Worm (Caenorhabditis elegans) whole organism, L1 larva: ENCODE measurements around the gene K04H4.5.
A peak's percentile ranks its signal among the peaks of the same experiment; 100 is the strongest.

Source experiments
- C04F5.9 ChIP-seq: sonication (generic microtip); optimal IDR thresholded peaks from 2 replicates; lab custom pipeline; 2016; ENCODE audit warnings: missing genetic modification characterization, missing compliant biosample characterization
- C34B4.2 ChIP-seq: sonication (generic microtip); optimal IDR thresholded peaks from 2 replicates; lab custom pipeline; 2017; ENCODE audit warnings: mild to moderate bottlenecking, missing genetic modification characterization, missing compliant biosample characterization
- F16B12.6 ChIP-seq: fragments of 150-350 bp; optimal IDR thresholded peaks from 2 replicates; lab custom pipeline; 2014; ENCODE audit warnings: missing biosample characterization, missing genetic modification characterization
- alr-1 ChIP-seq: fragments of 200-800 bp; sonication (Bioruptor generic); optimal IDR thresholded peaks from 2 replicates; lab custom pipeline; 2018; ENCODE audit warnings: borderline replicate concordance, mild to moderate bottlenecking, missing genetic modification characterization, missing compliant biosample characterization
- ama-1 ChIP-seq: fragments of 150-350 bp; optimal IDR thresholded peaks from 2 replicates; lab custom pipeline; 2014
- blmp-1 ChIP-seq: fragments of 150-350 bp; optimal IDR thresholded peaks from 2 replicates; lab custom pipeline; 2014; ENCODE audit warnings: missing biosample characterization, missing genetic modification characterization
- ceh-82 ChIP-seq, 3 experiments: fragments of 150-350 bp in 1 of 3; sonication (generic microtip) in 2 of 3; optimal IDR thresholded peaks; 2 replicates each; lab custom pipeline; 2014 to 2017; ENCODE audit warnings: missing biosample characterization in 3 of 3, missing genetic modification characterization in 3 of 3
- ceh-90 ChIP-seq: sonication (generic microtip); optimal IDR thresholded peaks from 2 replicates; lab custom pipeline; 2016; ENCODE audit warnings: missing genetic modification characterization, missing compliant biosample characterization
- dpl-1 ChIP-seq, 3 experiments: fragments of 150-350 bp in 2 of 3; sonication (generic microtip) in 1 of 3; optimal IDR thresholded peaks; 2 replicates each; lab custom pipeline; 2014 to 2017; ENCODE audit warnings: missing biosample characterization in 3 of 3, missing genetic modification characterization in 3 of 3, missing genetic modification reagents in 3 of 3
- efl-1 ChIP-seq, 4 experiments: fragments of 150-350 bp; optimal IDR thresholded peaks in 3 of 4; peaks in 1 of 4; 1 replicate in 1 of 4; 2 replicates in 3 of 4; lab custom pipeline; 2014; ENCODE audit warnings: missing biosample characterization in 2 of 4, missing genetic modification characterization in 2 of 4, missing genetic modification reagents in 2 of 4
- efl-3 ChIP-seq: fragments of 200-800 bp; sonication (Bioruptor generic); optimal IDR thresholded peaks from 2 replicates; lab custom pipeline; 2018; ENCODE audit warnings: mild to moderate bottlenecking, missing genetic modification characterization, missing compliant biosample characterization
- egl-13 ChIP-seq: sonication (generic microtip); optimal IDR thresholded peaks from 2 replicates; lab custom pipeline; 2016; ENCODE audit warnings: missing genotype, missing genetic modification reagents, missing genetic modification characterization, missing compliant biosample characterization
- egl-27 ChIP-seq, 2 experiments: fragments of 150-350 bp in 1 of 2; sonication (generic microtip); optimal IDR thresholded peaks; 3 replicates each; lab custom pipeline; 2017 to 2018; ENCODE audit warnings: missing biosample characterization in 2 of 2, missing genetic modification characterization in 2 of 2, missing genetic modification reagents in 2 of 2
- elt-2 ChIP-seq: sonication (generic microtip); optimal IDR thresholded peaks from 2 replicates; lab custom pipeline; 2016; ENCODE audit warnings: missing genetic modification characterization, mild to moderate bottlenecking, inconsistent platforms, missing compliant biosample characterization, missing genetic modification reagents
- grh-1 ChIP-seq: fragments of 200-800 bp; sonication (Bioruptor generic); IDR thresholded peaks from 2 replicates; pipeline ENCODE4 v1.3.6; 2022; ENCODE audit warnings: missing genetic modification reagents, missing genetic modification characterization, missing compliant biosample characterization
- irx-1 ChIP-seq: sonication (generic microtip); optimal IDR thresholded peaks from 2 replicates; lab custom pipeline; 2016; ENCODE audit warnings: missing genetic modification characterization, missing compliant biosample characterization
- lin-15B ChIP-seq: fragments of 150-350 bp; sonication (generic microtip); optimal IDR thresholded peaks from 3 replicates; lab custom pipeline; 2014; ENCODE audit warnings: missing biosample characterization, missing genetic modification characterization
- lin-39 ChIP-seq: fragments of 150-350 bp; optimal IDR thresholded peaks from 2 replicates; lab custom pipeline; 2014; ENCODE audit warnings: missing biosample characterization, missing genetic modification reagents, missing genetic modification characterization
- mdl-1 ChIP-seq, 2 experiments: fragments of 150-350 bp; optimal IDR thresholded peaks; 2 replicates each; lab custom pipeline; 2014 to 2017; ENCODE audit warnings: missing biosample characterization in 2 of 2, missing genetic modification characterization in 2 of 2, inconsistent platforms in 1 of 2
- mef-2 ChIP-seq: fragments of 150-350 bp; optimal IDR thresholded peaks from 2 replicates; lab custom pipeline; 2014; ENCODE audit warnings: missing biosample characterization, missing genetic modification characterization
- mep-1 ChIP-seq: fragments of 150-350 bp; optimal IDR thresholded peaks from 2 replicates; lab custom pipeline; 2014; ENCODE audit warnings: missing biosample characterization, missing genetic modification characterization
- nhr-12 ChIP-seq: sonication (generic microtip); optimal IDR thresholded peaks from 2 replicates; lab custom pipeline; 2017; ENCODE audit warnings: missing biosample characterization, missing genetic modification characterization
- nhr-237 ChIP-seq: fragments of 150-350 bp; optimal IDR thresholded peaks from 2 replicates; lab custom pipeline; 2014; ENCODE audit warnings: missing biosample characterization, missing genetic modification characterization
- nhr-28 ChIP-seq: fragments of 150-350 bp; optimal IDR thresholded peaks from 2 replicates; lab custom pipeline; 2014; ENCODE audit warnings: missing biosample characterization, missing genetic modification characterization
- nhr-47 ChIP-seq: sonication (generic microtip); optimal IDR thresholded peaks from 2 replicates; lab custom pipeline; 2016; ENCODE audit warnings: mild to moderate bottlenecking, missing genetic modification characterization, moderate library complexity, missing compliant biosample characterization
- nhr-71 ChIP-seq: sonication (generic microtip); optimal IDR thresholded peaks from 2 replicates; lab custom pipeline; 2016; ENCODE audit warnings: mild to moderate bottlenecking, missing genetic modification characterization, moderate library complexity, missing compliant biosample characterization
- nhr-76 ChIP-seq: sonication (generic microtip); optimal IDR thresholded peaks from 2 replicates; lab custom pipeline; 2017; ENCODE audit warnings: missing biosample characterization, missing genetic modification characterization
- nhr-77 ChIP-seq: fragments of 150-350 bp; optimal IDR thresholded peaks from 2 replicates; lab custom pipeline; 2014; ENCODE audit warnings: missing biosample characterization, missing genetic modification characterization
- nhr-84 ChIP-seq: sonication (generic microtip); optimal IDR thresholded peaks from 2 replicates; lab custom pipeline; 2017; ENCODE audit warnings: missing biosample characterization, missing genetic modification characterization
- rnt-1 ChIP-seq: sonication (generic microtip); optimal IDR thresholded peaks from 2 replicates; lab custom pipeline; 2016; ENCODE audit warnings: mild to moderate bottlenecking, missing genetic modification characterization, moderate library complexity, missing compliant biosample characterization
- skn-1 ChIP-seq: fragments of 150-350 bp; optimal IDR thresholded peaks from 2 replicates; lab custom pipeline; 2014; ENCODE audit warnings: missing biosample characterization, missing genetic modification characterization
- sox-4 ChIP-seq: sonication (generic microtip); optimal IDR thresholded peaks from 2 replicates; lab custom pipeline; 2016; ENCODE audit warnings: missing genetic modification characterization, missing compliant biosample characterization
- sptf-1 ChIP-seq: fragments of 150-350 bp; optimal IDR thresholded peaks from 2 replicates; lab custom pipeline; 2014; ENCODE audit warnings: missing biosample characterization, missing genetic modification characterization
- sup-37 ChIP-seq: fragments of 200-800 bp; sonication (Bioruptor generic); optimal IDR thresholded peaks from 2 replicates; lab custom pipeline; 2018; ENCODE audit warnings: mild to moderate bottlenecking, missing genetic modification characterization, missing compliant biosample characterization

Gene K04H4.5

DNA sequence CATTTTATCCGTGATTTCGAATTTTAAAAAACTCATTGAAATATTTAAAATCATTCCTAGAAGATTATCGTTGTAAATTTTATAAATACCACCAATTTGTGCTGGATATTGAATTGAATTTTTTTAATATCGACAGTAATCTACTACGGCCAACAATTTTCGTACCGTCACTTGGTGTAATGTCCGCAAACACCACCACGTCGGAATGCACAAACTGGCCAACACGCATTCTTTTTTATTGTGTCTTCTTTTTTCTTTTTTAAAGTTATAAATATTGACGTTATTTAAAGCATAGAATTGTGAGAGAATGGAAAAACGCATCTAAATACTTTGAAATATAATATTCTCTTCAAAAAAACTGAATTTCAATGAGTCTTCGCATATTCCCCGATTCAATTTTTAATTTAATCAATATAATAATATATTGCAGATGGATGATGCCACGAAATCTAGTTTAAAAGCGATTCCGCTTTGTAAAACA, 28.0 kb upstream of the K04H4.5 start, which contains the start of gene ufc-1 (continued):
- TF ChIP-seq dpl-1 (GFP tag; optimal IDR thresholded peaks at IDR 0.05; lab: Kevin White, UChicago) (peak in 2 of 3 experiments; percentile 41 to 43), rnt-1 (tag; lab: Kevin White, UChicago) (peak; percentile 26), F16B12.6 (tag; lab: Kevin White, UChicago) (peak; percentile 86)

DNA sequence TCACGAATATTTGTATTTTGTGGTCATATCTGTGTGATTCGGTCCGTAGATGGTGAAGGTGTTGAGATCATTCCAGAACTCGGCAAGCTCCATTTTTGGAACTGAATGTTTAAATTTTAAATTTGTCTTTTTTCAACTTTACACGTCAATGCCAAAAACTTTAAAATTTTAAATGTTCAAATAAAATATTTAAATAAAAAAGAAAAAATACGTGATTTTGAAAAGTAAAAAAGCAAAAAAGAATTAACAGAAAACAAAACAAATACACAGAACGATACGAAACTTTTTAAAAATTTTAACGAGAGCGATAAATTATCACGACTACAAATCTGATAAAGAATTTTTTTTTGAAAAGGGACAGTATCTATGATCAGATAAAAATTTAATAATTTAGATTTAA, 25.0 kb upstream of the K04H4.5 start, which contains the start of gene elo-4:
elo-4 (minus strand) TSS at position 101 of the 400 bp plus-strand sequence.
- TF ChIP-seq sup-37 (GFP tag; lab: Kevin White, UChicago) = no peak
- no peak for TF ChIP-seq blmp-1 (tag; lab: Kevin White, UChicago)
- no peak for TF ChIP-seq grh-1 (GFP tag; lab: Robert Waterston, UW)
- TF ChIP-seq mdl-1 (tag; optimal IDR thresholded peaks at IDR 0.05; lab: Kevin White, UChicago) = no peak
- TF ChIP-seq sox-4 = no peak
- no peak for TF ChIP-seq irx-1 (tag; lab: Kevin White, UChicago)
- no peak for TF ChIP-seq nhr-12 (tag; lab: Kevin White, UChicago)
- no peak for TF ChIP-seq C04F5.9
- no peak for TF ChIP-seq mef-2 (tag; lab: Kevin White, UChicago)
- no peak for TF ChIP-seq nhr-47 (tag; lab: Kevin White, UChicago)
- TF ChIP-seq egl-13 (tag; lab: Kevin White, UChicago) = no peak
- TF ChIP-seq dpl-1 (GFP tag; optimal IDR thresholded peaks at IDR 0.05; lab: Kevin White, UChicago) = no peak

DNA sequence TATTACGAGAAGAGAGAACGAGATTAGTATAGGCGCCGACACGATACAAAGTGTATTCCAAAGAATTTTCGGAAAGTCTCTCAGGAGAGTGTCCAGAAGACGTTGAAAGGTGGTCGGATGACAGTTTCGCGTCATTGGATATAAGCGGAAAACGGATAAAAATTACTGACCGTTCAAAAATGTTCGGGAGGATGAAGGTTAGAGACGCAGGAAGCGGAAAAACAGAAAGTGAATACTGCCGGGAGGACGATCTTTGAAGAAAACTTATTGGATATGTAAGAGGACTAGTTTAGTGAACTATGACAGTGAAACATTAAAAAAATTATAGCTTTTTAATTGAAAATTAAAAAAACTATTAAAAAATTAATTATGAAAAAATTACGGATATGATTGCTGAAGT, 24.1 kb upstream of the K04H4.5 start:
- TF ChIP-seq ama-1 (lab: Kevin White, UChicago) = no peak
- peak; percentile 95 for TF ChIP-seq blmp-1 (tag; lab: Kevin White, UChicago)
- TF ChIP-seq, all 84 proteins: peak for 1

DNA sequence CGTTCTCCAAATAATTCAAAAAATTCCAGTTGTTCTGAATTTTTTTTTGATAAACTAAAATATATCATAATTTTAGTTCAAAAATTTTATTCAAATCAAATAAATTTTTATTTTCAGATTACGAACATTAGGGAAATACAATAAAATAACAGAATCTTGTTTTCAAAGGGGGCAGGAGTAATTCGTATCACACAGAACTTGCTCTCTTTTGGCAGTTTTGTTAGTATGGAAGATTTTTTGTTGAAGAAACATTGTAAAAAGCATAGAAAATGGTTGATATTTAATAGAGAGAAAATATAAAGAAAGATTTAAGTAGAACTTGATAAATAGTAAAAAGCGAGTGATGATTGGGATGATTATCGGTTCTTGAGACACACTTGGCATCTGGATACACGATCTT, 22.4 kb upstream of the K04H4.5 start:
- TF ChIP-seq sptf-1 (tag; lab: Kevin White, UChicago) = no peak
- no peak for TF ChIP-seq C34B4.2 (tag; lab: Kevin White, UChicago)
- TF ChIP-seq alr-1 (tag; lab: Kevin White, UChicago) = no peak
- TF ChIP-seq, all 84 proteins: peak for 0

DNA sequence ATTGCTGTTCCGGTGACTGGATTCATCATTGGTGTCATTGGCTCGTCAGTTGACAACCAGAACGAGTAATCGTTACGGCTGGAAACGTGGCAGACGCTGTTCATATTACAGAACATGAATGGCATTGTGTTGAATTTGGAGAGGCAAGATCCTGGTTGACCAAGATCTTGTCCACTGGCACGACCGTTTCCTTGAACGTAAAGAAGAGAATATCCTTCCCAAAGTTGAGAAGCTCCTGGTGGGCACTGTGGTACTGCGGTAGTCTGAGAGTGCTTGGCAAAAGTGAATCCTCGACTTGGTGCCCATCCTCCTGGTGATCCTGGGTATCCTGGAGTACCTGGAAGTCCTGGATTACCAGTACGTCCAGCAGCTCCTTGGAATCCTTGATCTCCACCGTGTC, 21.2 kb upstream of the K04H4.5 start:
- TF ChIP-seq efl-1 (optimal IDR thresholded peaks at IDR 0.05; lab: Kevin White, UChicago) = no peak
- TF ChIP-seq efl-1 (GFP tag; optimal IDR thresholded peaks at IDR 0.05 in 1 of 2; lab: Kevin White, UChicago) = peak in 1 of 2 experiments; percentile 85
- TF ChIP-seq nhr-237 (tag; lab: Kevin White, UChicago) = no peak
- TF ChIP-seq ceh-90 (tag; lab: Kevin White, UChicago) = no peak
- no peak for TF ChIP-seq sup-37 (GFP tag; lab: Kevin White, UChicago)
- TF ChIP-seq nhr-71 (tag; lab: Kevin White, UChicago) = no peak
- no peak for TF ChIP-seq ceh-82 (tag; optimal IDR thresholded peaks at IDR 0.05; lab: Kevin White, UChicago)
- no peak for TF ChIP-seq nhr-84

DNA sequence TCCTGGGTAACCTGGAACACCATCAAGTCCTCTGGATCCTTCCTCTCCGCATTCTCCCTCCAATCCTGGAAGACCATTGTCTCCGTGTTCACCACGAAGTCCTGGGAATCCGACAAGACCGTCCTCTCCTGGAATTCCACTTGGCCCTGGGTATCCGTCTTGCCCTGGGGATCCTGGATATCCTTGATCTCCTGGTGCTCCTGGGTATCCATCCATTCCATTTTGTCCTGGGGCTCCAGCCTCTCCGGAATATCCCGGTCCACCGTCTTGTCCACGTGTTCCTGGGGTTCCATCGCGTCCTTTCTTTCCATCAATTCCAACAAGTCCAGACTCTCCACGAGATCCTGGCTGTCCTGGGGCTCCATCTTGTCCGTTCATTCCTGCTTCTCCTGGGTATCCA, 19.1 kb upstream of the K04H4.5 start:
- TF ChIP-seq skn-1 (tag; lab: Kevin White, UChicago) (no peak), lin-15B (tag; lab: Kevin White, UChicago) (no peak), nhr-77 (no peak), egl-27 (tag; optimal IDR thresholded peaks at IDR 0.05; lab: Kevin White, UChicago) (no peak), egl-13 (tag; lab: Kevin White, UChicago) (no peak), blmp-1 (tag; lab: Kevin White, UChicago) (no peak), ceh-90 (tag; lab: Kevin White, UChicago) (no peak), rnt-1 (tag; lab: Kevin White, UChicago) (no peak), lin-39 (no peak), dpl-1 (GFP tag; optimal IDR thresholded peaks at IDR 0.05; lab: Kevin White, UChicago) (no peak), mef-2 (tag; lab: Kevin White, UChicago) (no peak), nhr-76 (tag; lab: Kevin White, UChicago) (no peak), elt-2 (tag; lab: Kevin White, UChicago) (no peak), nhr-47 (tag; lab: Kevin White, UChicago) (no peak), nhr-237 (tag; lab: Kevin White, UChicago) (no peak), nhr-71 (tag; lab: Kevin White, UChicago) (no peak), mep-1 (tag; lab: Kevin White, UChicago) (no peak), efl-3 (GFP tag; lab: Kevin White, UChicago) (no peak), nhr-28 (tag; lab: Kevin White, UChicago) (no peak)
- TF ChIP-seq, all 84 proteins: peak for 0
